Worm (Caenorhabditis elegans) whole organism, young adult: ENCODE data around the gene srx-26.

Experiments
- F23B12.7 ChIP-seq: sonication (generic microtip); optimal IDR thresholded peaks from 2 replicates; lab custom pipeline; 2017; ENCODE audit warnings: missing genetic modification characterization, mild to moderate bottlenecking, missing compliant biosample characterization, antibody characterized with exemption, moderate library complexity; ENCODE audit not compliant: insufficient read depth
- chd-7 ChIP-seq: sonication (generic microtip); optimal IDR thresholded peaks from 2 replicates; lab custom pipeline; 2016; ENCODE audit warnings: mild to moderate bottlenecking, missing genetic modification characterization, moderate library complexity, missing compliant biosample characterization
- let-526 ChIP-seq: fragments of 200-800 bp; sonication (Bioruptor generic); IDR thresholded peaks from 2 replicates; pipeline ENCODE4 v1.3.6; 2022; ENCODE audit warnings: missing genetic modification reagents, missing genetic modification characterization, missing compliant biosample characterization
- pha-4 ChIP-seq: fragments of 150-350 bp; sonication (generic microtip); optimal IDR thresholded peaks from 2 replicates; lab custom pipeline; 2014; ENCODE audit warnings: missing biosample characterization, missing genetic modification reagents, missing genetic modification characterization
- ztf-22 ChIP-seq: fragments of 200-800 bp; sonication (Bioruptor generic); optimal IDR thresholded peaks from 2 replicates; lab custom pipeline; 2018; ENCODE audit warnings: mild to moderate bottlenecking, missing genetic modification characterization, moderate library complexity, missing compliant biosample characterization
- ztf-25 ChIP-seq: fragments of 200-800 bp; sonication (Bioruptor generic); IDR thresholded peaks from 2 replicates; pipeline ENCODE4 v1.3.6; 2022; ENCODE audit warnings: missing genetic modification reagents, missing genetic modification characterization, missing compliant biosample characterization

- no peak for TF ChIP-seq ztf-25
- no peak for TF ChIP-seq pha-4 (tag; lab: Kevin White, UChicago)
- no peak for TF ChIP-seq F23B12.7
- TF ChIP-seq ztf-22 (GFP tag; lab: Kevin White, UChicago) = no peak
- no peak for TF ChIP-seq chd-7
- no peak for TF ChIP-seq let-526 (GFP tag; lab: Robert Waterston, UW)
These were observed 50.0 kb downstream of the srx-26 start for ce11 chrV:2702883-2703282.
